Worm (Caenorhabditis elegans): ENCODE results near the gene mdmh-35.

DNA sequence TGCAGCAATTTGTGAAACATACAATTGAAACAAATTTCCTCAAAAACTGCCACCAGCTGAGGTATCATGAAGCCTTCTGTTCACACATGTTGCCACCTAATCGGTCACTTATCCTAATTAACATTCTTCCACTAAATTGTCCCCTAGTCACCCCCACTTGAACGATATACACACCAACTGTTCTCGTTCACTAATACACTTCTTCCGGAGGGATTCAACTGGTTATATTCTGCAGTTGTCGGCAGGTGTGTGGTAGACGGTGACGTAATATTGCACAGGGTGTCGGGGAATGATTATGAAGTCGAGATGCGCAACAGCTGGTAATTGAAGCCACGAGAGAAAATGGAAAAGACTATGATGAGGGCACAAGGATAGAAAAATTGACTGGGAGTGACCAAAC lies 40.1 kb downstream of the mdmh-35 start:
- TF ChIP-seq ama-1 (optimal IDR thresholded peaks at IDR 0.05) (no peak), ref-2 (tag; optimal IDR thresholded peaks at IDR 0.05) (no peak), ceh-9 (tag; optimal IDR thresholded peaks at IDR 0.05) (no peak), rnt-1 (tag; optimal IDR thresholded peaks at IDR 0.05) (no peak), hlh-15 (tag; optimal IDR thresholded peaks at IDR 0.05) (no peak), lim-6 (tag; optimal IDR thresholded peaks at IDR 0.05) (no peak), sox-2 (GFP tag; IDR thresholded peaks at IDR 0.05) (no peak), fkh-6 (tag; optimal IDR thresholded peaks at IDR 0.05) (no peak), hlh-30 (tag; optimal IDR thresholded peaks at IDR 0.05; ENCODE audit: insufficient read depth) (no peak), pqm-1 (tag; optimal IDR thresholded peaks at IDR 0.05) (no peak), odd-2 (tag; optimal IDR thresholded peaks at IDR 0.05) (no peak), ceh-2 (tag; optimal IDR thresholded peaks at IDR 0.05) (no peak), pha-4 (tag; optimal IDR thresholded peaks at IDR 0.05) (no peak)

Data from whole organism, late embryonic.